Worm (Caenorhabditis elegans) whole organism, mixed stage, embryonic: ENCODE data around the gene bli-5.

Source experiments
- bed-3 ChIP-seq: fragments of 200-800 bp; sonication (Bioruptor generic); optimal IDR thresholded peaks from 3 replicates; lab custom pipeline; 2018; ENCODE audit warnings: mild to moderate bottlenecking, missing genetic modification characterization, moderate library complexity, missing compliant biosample characterization
- blmp-1 ChIP-seq: fragments of 150-350 bp; optimal IDR thresholded peaks from 2 replicates; lab custom pipeline; 2014; ENCODE audit warnings: missing biosample characterization, missing genetic modification characterization
- ceh-39 ChIP-seq: fragments of 150-350 bp; optimal IDR thresholded peaks from 2 replicates; lab custom pipeline; 2014; ENCODE audit warnings: missing biosample characterization, missing genetic modification characterization
- ceh-43 ChIP-seq: fragments of 200-800 bp; sonication (Bioruptor generic); optimal IDR thresholded peaks from 2 replicates; lab custom pipeline; 2018; ENCODE audit warnings: mild to moderate bottlenecking, missing genetic modification characterization, moderate library complexity, missing compliant biosample characterization
- ceh-83 ChIP-seq: fragments of 200-800 bp; sonication (Bioruptor generic); optimal IDR thresholded peaks from 2 replicates; lab custom pipeline; 2018; ENCODE audit warnings: mild to moderate bottlenecking, missing genetic modification characterization, missing compliant biosample characterization
- ces-1 ChIP-seq: fragments of 150-350 bp; optimal IDR thresholded peaks from 2 replicates; lab custom pipeline; 2014; ENCODE audit warnings: missing biosample characterization, missing genetic modification reagents, missing genetic modification characterization
- drap-1 ChIP-seq: fragments of 200-800 bp; sonication (Bioruptor generic); optimal IDR thresholded peaks from 3 replicates; lab custom pipeline; 2018; ENCODE audit warnings: mild to moderate bottlenecking, missing genetic modification characterization, missing compliant biosample characterization
- elt-1 ChIP-seq: sonication (generic microtip); optimal IDR thresholded peaks from 2 replicates; lab custom pipeline; 2017; ENCODE audit warnings: missing genetic modification characterization, mild to moderate bottlenecking, missing compliant biosample characterization, antibody characterized with exemption, moderate library complexity, borderline replicate concordance; ENCODE audit not compliant: insufficient read depth
- elt-3 ChIP-seq: fragments of 150-350 bp; optimal IDR thresholded peaks from 2 replicates; lab custom pipeline; 2014; ENCODE audit warnings: missing biosample characterization, missing genetic modification characterization
- flh-1 ChIP-seq: fragments of 200-800 bp; sonication (Bioruptor generic); optimal IDR thresholded peaks from 2 replicates; lab custom pipeline; 2018; ENCODE audit warnings: mild to moderate bottlenecking, missing genetic modification characterization, moderate library complexity, missing compliant biosample characterization
- ham-2 ChIP-seq: fragments of 200-800 bp; sonication (Bioruptor generic); optimal IDR thresholded peaks from 2 replicates; lab custom pipeline; 2018; ENCODE audit warnings: mild to moderate bottlenecking, missing genetic modification characterization, missing compliant biosample characterization
- hlh-1 ChIP-seq: fragments of 150-350 bp; optimal IDR thresholded peaks from 2 replicates; lab custom pipeline; 2014; ENCODE audit warnings: missing biosample characterization, missing genetic modification reagents, missing genetic modification characterization
- lin-13 ChIP-seq: fragments of 150-350 bp; optimal IDR thresholded peaks from 2 replicates; lab custom pipeline; 2014; ENCODE audit warnings: missing biosample characterization, missing genetic modification characterization
- lin-32 ChIP-seq: fragments of 200-800 bp; sonication (Bioruptor generic); optimal IDR thresholded peaks from 2 replicates; lab custom pipeline; 2018; ENCODE audit warnings: mild to moderate bottlenecking, missing genetic modification characterization, missing compliant biosample characterization
- lsy-2 ChIP-seq: fragments of 150-350 bp; optimal IDR thresholded peaks from 2 replicates; lab custom pipeline; 2014; ENCODE audit warnings: missing biosample characterization, missing genetic modification characterization
- mab-5 ChIP-seq: fragments of 150-350 bp; optimal IDR thresholded peaks from 2 replicates; lab custom pipeline; 2014; ENCODE audit warnings: missing biosample characterization, missing genetic modification characterization
- mep-1 ChIP-seq: fragments of 150-350 bp; optimal IDR thresholded peaks from 2 replicates; lab custom pipeline; 2017; ENCODE audit warnings: missing biosample characterization, missing genetic modification reagents, missing genetic modification characterization, inconsistent platforms
- nhr-12 ChIP-seq: fragments of 150-350 bp; optimal IDR thresholded peaks from 2 replicates; lab custom pipeline; 2014; ENCODE audit warnings: missing biosample characterization, missing genetic modification characterization
- nhr-2 ChIP-seq: fragments of 150-350 bp; optimal IDR thresholded peaks from 2 replicates; lab custom pipeline; 2014; ENCODE audit warnings: missing biosample characterization, missing genetic modification characterization
- nhr-237 ChIP-seq: fragments of 150-350 bp; optimal IDR thresholded peaks from 2 replicates; lab custom pipeline; 2014; ENCODE audit warnings: missing biosample characterization, missing genetic modification characterization
- nhr-28 ChIP-seq: fragments of 150-350 bp; optimal IDR thresholded peaks from 2 replicates; lab custom pipeline; 2014; ENCODE audit warnings: missing biosample characterization, missing genetic modification characterization
- nhr-76 ChIP-seq: sonication (generic microtip); optimal IDR thresholded peaks from 2 replicates; lab custom pipeline; 2017; ENCODE audit warnings: missing biosample characterization, missing genetic modification characterization
- pha-4 ChIP-seq: fragments of 150-350 bp; optimal IDR thresholded peaks from 2 replicates; lab custom pipeline; 2018; ENCODE audit warnings: missing biosample characterization, missing genetic modification reagents, missing genetic modification characterization
- sem-2 ChIP-seq: fragments of 200-800 bp; sonication (Bioruptor generic); optimal IDR thresholded peaks from 2 replicates; lab custom pipeline; 2018; ENCODE audit warnings: mild to moderate bottlenecking, missing genetic modification characterization, missing compliant biosample characterization
- snpc-4 ChIP-seq: fragments of 150-350 bp; optimal IDR thresholded peaks from 2 replicates; lab custom pipeline; 2014; ENCODE audit warnings: missing biosample characterization, missing genetic modification characterization
- sptf-1 ChIP-seq: sonication (generic microtip); optimal IDR thresholded peaks from 2 replicates; lab custom pipeline; 2017; ENCODE audit warnings: mild to moderate bottlenecking, missing genetic modification characterization, moderate library complexity, missing compliant biosample characterization
- tbx-8 ChIP-seq: fragments of 200-800 bp; sonication (Bioruptor generic); optimal IDR thresholded peaks from 2 replicates; lab custom pipeline; 2018; ENCODE audit warnings: mild to moderate bottlenecking, missing genetic modification characterization, moderate library complexity, missing compliant biosample characterization
- unc-120 ChIP-seq: sonication (generic microtip); optimal IDR thresholded peaks from 2 replicates; lab custom pipeline; 2017; ENCODE audit warnings: missing genetic modification characterization, missing compliant biosample characterization; ENCODE audit not compliant: poor library complexity, severe bottlenecking
- unc-39 ChIP-seq: fragments of 150-350 bp; optimal IDR thresholded peaks from 2 replicates; lab custom pipeline; 2014; ENCODE audit warnings: missing biosample characterization, missing genetic modification characterization
- unc-62 ChIP-seq: fragments of 150-350 bp; optimal IDR thresholded peaks from 2 replicates; lab custom pipeline; 2014; ENCODE audit warnings: missing biosample characterization, missing genetic modification reagents, missing genetic modification characterization
- zip-8 ChIP-seq: fragments of 150-350 bp; optimal IDR thresholded peaks from 2 replicates; lab custom pipeline; 2014; ENCODE audit warnings: missing biosample characterization, missing genetic modification characterization
- ztf-11 ChIP-seq: fragments of 150-350 bp; optimal IDR thresholded peaks from 2 replicates; lab custom pipeline; 2014; ENCODE audit warnings: missing biosample characterization, missing genetic modification characterization

Gene bli-5

DNA sequence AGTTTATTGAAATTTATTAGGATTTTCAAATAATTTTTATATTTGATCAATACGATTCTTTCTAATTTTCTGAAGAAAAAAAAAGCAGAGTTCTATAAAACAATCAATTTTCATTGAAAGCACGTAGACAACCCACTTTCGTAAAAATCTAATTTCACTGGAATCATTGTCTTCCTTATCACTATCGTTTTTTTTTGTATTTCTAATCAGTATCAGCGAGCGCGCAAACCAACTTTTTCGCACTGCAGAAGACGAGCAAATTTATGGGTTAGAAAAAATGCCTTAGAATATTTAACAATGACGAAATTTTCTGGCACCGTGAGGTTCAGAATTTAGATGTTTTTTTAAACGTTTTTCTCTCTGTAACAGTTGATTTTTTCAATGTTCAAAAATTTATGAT, 23.3 kb upstream of the bli-5 start:
- TF ChIP-seq pha-4 (tag; lab: Kevin White, UChicago) (no peak), lin-13 (no peak), ceh-39 (tag; lab: Kevin White, UChicago) (no peak), ham-2 (GFP tag; lab: Kevin White, UChicago) (no peak), ceh-43 (GFP tag; lab: Kevin White, UChicago) (no peak), elt-3 (tag; lab: Kevin White, UChicago) (no peak), drap-1 (GFP tag; lab: Kevin White, UChicago) (no peak), nhr-76 (tag; lab: Kevin White, UChicago) (no peak), hlh-1 (no peak), unc-39 (tag; lab: Kevin White, UChicago) (no peak), bed-3 (GFP tag; lab: Kevin White, UChicago) (no peak)

DNA sequence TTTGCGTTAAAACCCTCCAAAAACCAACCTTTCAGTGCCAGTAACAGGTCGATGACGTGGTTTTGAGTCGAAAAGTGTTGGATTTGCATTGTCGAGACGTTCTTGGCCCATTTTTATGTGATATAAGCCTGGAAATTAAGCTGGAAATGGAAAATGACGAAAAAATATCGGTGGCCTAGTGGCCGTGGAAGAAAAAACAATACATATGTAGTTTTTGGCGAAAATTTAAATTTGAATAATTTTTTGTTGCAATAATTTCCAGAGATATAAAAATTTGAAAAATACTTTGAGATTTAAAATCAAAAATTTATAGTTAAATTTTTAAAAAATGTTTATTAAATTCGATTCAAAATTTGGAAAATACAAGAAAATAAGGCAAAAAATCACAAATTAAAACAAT, 9.8 kb upstream of the bli-5 start, which contains the start of gene ciao-2B:
ciao-2B (minus strand) TSS at position 130 of the 400 bp plus-strand sequence.
- no peak for TF ChIP-seq unc-62 (GFP tag; lab: Kevin White, UChicago)
- TF ChIP-seq mab-5 (tag; lab: Kevin White, UChicago): no peak
- TF ChIP-seq lin-32 (GFP tag; lab: Kevin White, UChicago): no peak
- no peak for TF ChIP-seq elt-3 (tag; lab: Kevin White, UChicago)
- TF ChIP-seq lin-13: no peak
- TF ChIP-seq blmp-1: no peak
- no peak for TF ChIP-seq drap-1 (GFP tag; lab: Kevin White, UChicago)
- no peak for TF ChIP-seq ztf-11 (tag; lab: Kevin White, UChicago)
- no peak for TF ChIP-seq sem-2 (GFP tag; lab: Kevin White, UChicago)
- TF ChIP-seq, all 35 proteins: peak for 0

DNA sequence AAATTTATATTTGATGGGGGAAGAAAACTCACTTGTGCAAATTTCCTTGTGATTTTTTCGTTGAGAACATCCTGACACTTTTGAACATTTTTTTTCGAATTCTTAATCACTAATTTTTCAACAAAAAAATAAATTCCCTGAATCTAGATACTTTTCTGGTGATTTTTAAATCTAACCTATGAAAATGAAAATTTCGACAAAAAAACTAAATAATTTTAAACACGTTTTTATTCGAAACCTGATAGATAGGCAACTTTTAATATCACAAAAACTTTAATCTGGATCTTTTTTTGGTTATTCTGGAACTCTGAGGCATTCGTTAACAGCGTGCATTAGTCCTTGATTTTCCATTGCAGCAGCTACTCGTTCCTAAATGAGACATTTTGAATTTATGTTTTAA, 7.3 kb upstream of the bli-5 start, which contains the start of gene F45G2.9:
F45G2.9 (minus strand) TSS at position 101 of the 400 bp plus-strand sequence.
- TF ChIP-seq nhr-28 (tag; lab: Kevin White, UChicago): no peak
- TF ChIP-seq ham-2 (GFP tag; lab: Kevin White, UChicago): no peak
- no peak for TF ChIP-seq ces-1 (GFP tag; lab: Kevin White, UChicago)
- no peak for TF ChIP-seq ceh-83 (GFP tag; lab: Kevin White, UChicago)
- no peak for TF ChIP-seq sptf-1 (tag; lab: Kevin White, UChicago)
- TF ChIP-seq flh-1 (GFP tag; lab: Kevin White, UChicago): no peak
- no peak for TF ChIP-seq elt-1 (tag; lab: Kevin White, UChicago)
- no peak for TF ChIP-seq mep-1
- TF ChIP-seq ceh-39 (tag; lab: Kevin White, UChicago): no peak
- TF ChIP-seq nhr-2 (tag; lab: Kevin White, UChicago): no peak
- no peak for TF ChIP-seq zip-8
- no peak for TF ChIP-seq lin-32 (GFP tag; lab: Kevin White, UChicago)
- TF ChIP-seq tbx-8: no peak
- TF ChIP-seq nhr-12: no peak
- TF ChIP-seq hlh-1: no peak
- TF ChIP-seq unc-62 (GFP tag; lab: Kevin White, UChicago): no peak
- TF ChIP-seq ceh-43 (GFP tag; lab: Kevin White, UChicago): no peak
- no peak for TF ChIP-seq ztf-11 (tag; lab: Kevin White, UChicago)

DNA sequence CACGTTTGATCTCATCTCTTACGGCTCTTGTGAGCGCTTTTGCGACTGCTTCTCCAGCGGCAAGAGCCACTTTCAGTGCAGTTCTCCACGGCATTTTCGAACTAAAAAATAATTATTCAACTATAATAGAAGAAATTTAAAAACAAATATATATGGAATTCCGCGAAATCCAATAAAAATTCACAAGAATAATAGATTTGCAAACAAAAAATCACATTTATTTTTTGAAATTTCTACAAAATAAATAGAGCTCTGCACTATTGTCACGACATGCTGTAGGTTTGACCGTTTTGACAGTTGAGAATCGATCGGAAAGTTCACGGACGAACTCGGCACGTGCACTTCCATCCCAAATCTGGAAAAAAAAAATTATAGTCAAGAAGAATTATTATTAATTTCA, 6.0 kb upstream of the bli-5 start, which contains the start of gene F45G2.8:
F45G2.8 (minus strand) TSS at position 101 of the 400 bp plus-strand sequence.
- TF ChIP-seq ztf-11 (tag; lab: Kevin White, UChicago) (no peak), blmp-1 (no peak), lsy-2 (no peak), mab-5 (tag; lab: Kevin White, UChicago) (no peak), nhr-2 (tag; lab: Kevin White, UChicago) (no peak), nhr-76 (tag; lab: Kevin White, UChicago) (no peak), unc-120 (tag; lab: Kevin White, UChicago) (no peak), ceh-39 (tag; lab: Kevin White, UChicago) (no peak), drap-1 (GFP tag; lab: Kevin White, UChicago) (no peak), ham-2 (GFP tag; lab: Kevin White, UChicago) (no peak), elt-1 (tag; lab: Kevin White, UChicago) (no peak), lin-13 (no peak), snpc-4 (tag; lab: Kevin White, UChicago) (no peak), nhr-28 (tag; lab: Kevin White, UChicago) (no peak), sptf-1 (tag; lab: Kevin White, UChicago) (no peak), pha-4 (tag; lab: Kevin White, UChicago) (no peak), tbx-8 (no peak), nhr-237 (tag; lab: Kevin White, UChicago) (no peak), lin-32 (GFP tag; lab: Kevin White, UChicago) (no peak), ceh-83 (GFP tag; lab: Kevin White, UChicago) (no peak)
- TF ChIP-seq, all 35 proteins: peak for 0
